Worm (Caenorhabditis elegans): ENCODE measurements around the gene cest-24.

ce11 chrV:6328897-6329296 is 12.2 kb downstream of the cest-24 start, which contains the start of gene T28C12.2:
- TF ChIP-seq nhr-11 (tag; optimal IDR thresholded peaks at IDR 0.05) (no peak), tbx-2 (tag; optimal IDR thresholded peaks at IDR 0.05) (no peak), unc-55 (GFP tag; optimal IDR thresholded peaks at IDR 0.05) (no peak), unc-86 (tag; optimal IDR thresholded peaks at IDR 0.05) (no peak), fkh-10 (GFP tag; optimal IDR thresholded peaks at IDR 0.05) (no peak), ceh-31 (tag; optimal IDR thresholded peaks at IDR 0.05) (no peak), unc-42 (tag; optimal IDR thresholded peaks at IDR 0.05) (no peak), pax-1 (tag; optimal IDR thresholded peaks at IDR 0.05) (no peak), sox-2 (GFP tag; IDR thresholded peaks at IDR 0.05) (no peak), T23F11.4 (GFP tag; optimal IDR thresholded peaks at IDR 0.05) (no peak), ztf-16 (tag; optimal IDR thresholded peaks at IDR 0.05) (no peak)
